Fruit fly (Drosophila melanogaster) whole organism, embryonic: ENCODE measurements around the gene ham.

Source experiments
- Abd-B ChIP-seq: fragments of 200-800 bp; sonication (Bioruptor generic); optimal IDR thresholded peaks from 2 replicates; lab custom pipeline; 2018; ENCODE audit warnings: missing biosample characterization, mild to moderate bottlenecking, missing genetic modification characterization, moderate library complexity
- BtbVII ChIP-seq: fragments of 200-800 bp; sonication (Bioruptor generic); optimal IDR thresholded peaks from 3 replicates; lab custom pipeline; 2017; ENCODE audit warnings: missing biosample characterization, mild to moderate bottlenecking, missing genetic modification characterization
- Bteb2 ChIP-seq: fragments of 200-800 bp; sonication (Bioruptor generic); optimal IDR thresholded peaks from 2 replicates; lab custom pipeline; 2016; ENCODE audit warnings: missing biosample characterization, missing genetic modification characterization
- CG10959 ChIP-seq: fragments of 200-800 bp; sonication (Bioruptor generic); IDR thresholded peaks from 2 replicates; pipeline ENCODE4 v1.3.6; 2022; ENCODE audit warnings: missing biosample characterization, missing genetic modification characterization
- CG11560 ChIP-seq: fragments of 200-800 bp; sonication (Bioruptor generic); IDR thresholded peaks from 3 replicates; pipeline ENCODE4 v1.3.6; 2022; ENCODE audit warnings: missing biosample characterization, missing genetic modification characterization
- CG13775 ChIP-seq: fragments of 200-800 bp; sonication (Bioruptor generic); optimal IDR thresholded peaks from 3 replicates; lab custom pipeline; 2017; ENCODE audit warnings: missing biosample characterization, mild to moderate bottlenecking, missing genetic modification characterization
- CG14965 ChIP-seq: fragments of 200-800 bp; sonication (Bioruptor generic); optimal IDR thresholded peaks from 2 replicates; lab custom pipeline; 2016; ENCODE audit warnings: missing biosample characterization, missing genetic modification characterization, borderline replicate concordance
- CG1602 ChIP-seq: fragments of 200-800 bp; sonication (Bioruptor generic); optimal IDR thresholded peaks from 3 replicates; lab custom pipeline; 2016; ENCODE audit warnings: missing biosample characterization, missing genetic modification characterization
- CG16813 ChIP-seq: fragments of 200-800 bp; sonication (Bioruptor generic); IDR thresholded peaks from 3 replicates; pipeline ENCODE4 v1.3.6; 2022; ENCODE audit warnings: missing biosample characterization, missing genetic modification characterization; ENCODE audit not compliant: partially characterized antibody
- CG17328 ChIP-seq: fragments of 200-800 bp; sonication (Bioruptor generic); IDR thresholded peaks from 2 replicates; pipeline ENCODE4 v1.3.6; 2022; ENCODE audit warnings: missing biosample characterization, missing genetic modification characterization
- CG18599 ChIP-seq: fragments of 200-800 bp; sonication (Bioruptor generic); optimal IDR thresholded peaks from 3 replicates; lab custom pipeline; 2017; ENCODE audit warnings: missing biosample characterization, missing genetic modification characterization, mild to moderate bottlenecking, moderate library complexity, missing genetic modification reagents
- CG2116 ChIP-seq: fragments of 200-800 bp; sonication (Bioruptor generic); optimal IDR thresholded peaks from 3 replicates; lab custom pipeline; 2018; ENCODE audit warnings: missing biosample characterization, mild to moderate bottlenecking, missing genetic modification characterization
- CG2678 ChIP-seq: fragments of 200-800 bp; sonication (Bioruptor generic); optimal IDR thresholded peaks from 3 replicates; lab custom pipeline; 2019; ENCODE audit warnings: missing biosample characterization, mild to moderate bottlenecking, missing genetic modification characterization, moderate library complexity
- CG2712 ChIP-seq: fragments of 200-800 bp; optimal IDR thresholded peaks from 3 replicates; lab custom pipeline; 2019; ENCODE audit warnings: missing biosample characterization, mild to moderate bottlenecking, missing genetic modification characterization, moderate library complexity
- CG42726 ChIP-seq: fragments of 200-800 bp; sonication (Bioruptor generic); IDR thresholded peaks from 2 replicates; pipeline ENCODE4 v1.3.6; 2022; ENCODE audit warnings: missing biosample characterization, missing genetic modification characterization; ENCODE audit not compliant: partially characterized antibody
- CG6175 ChIP-seq: fragments of 200-800 bp; sonication (Bioruptor generic); IDR thresholded peaks from 3 replicates; pipeline ENCODE4 v1.3.6; 2022; ENCODE audit warnings: missing biosample characterization, missing genetic modification characterization
- CG7963 ChIP-seq: fragments of 200-800 bp; sonication (Bioruptor generic); IDR thresholded peaks from 3 replicates; pipeline ENCODE4 v1.3.6; 2022; ENCODE audit warnings: missing biosample characterization, missing genetic modification characterization; ENCODE audit not compliant: partially characterized antibody
- CG7987 ChIP-seq: fragments of 200-800 bp; sonication (Bioruptor generic); optimal IDR thresholded peaks from 2 replicates; lab custom pipeline; 2018; ENCODE audit warnings: missing biosample characterization, mild to moderate bottlenecking, missing genetic modification characterization, moderate library complexity
- CG8924 ChIP-seq: fragments of 200-800 bp; optimal IDR thresholded peaks from 3 replicates; lab custom pipeline; 2019; ENCODE audit warnings: missing biosample characterization, mild to moderate bottlenecking, missing genetic modification characterization, moderate library complexity
- CG9215 ChIP-seq: fragments of 200-800 bp; sonication (Bioruptor generic); IDR thresholded peaks from 2 replicates; pipeline ENCODE4 v1.3.6; 2022; ENCODE audit warnings: missing biosample characterization, missing genetic modification characterization
- CG9437 ChIP-seq: fragments of 200-800 bp; sonication (Bioruptor generic); optimal IDR thresholded peaks from 2 replicates; lab custom pipeline; 2018; ENCODE audit warnings: missing biosample characterization, mild to moderate bottlenecking, missing genetic modification characterization
- CG9876 ChIP-seq: fragments of 200-800 bp; sonication (Bioruptor generic); optimal IDR thresholded peaks from 2 replicates; lab custom pipeline; 2016; ENCODE audit warnings: missing biosample characterization, missing genetic modification characterization
- CHES-1-like ChIP-seq: fragments of 200-800 bp; sonication (Bioruptor generic); optimal IDR thresholded peaks from 2 replicates; lab custom pipeline; 2016; ENCODE audit warnings: missing biosample characterization, missing genetic modification characterization
- D19A ChIP-seq: fragments of 200-800 bp; optimal IDR thresholded peaks from 3 replicates; lab custom pipeline; 2019; ENCODE audit warnings: missing biosample characterization, mild to moderate bottlenecking, missing genetic modification characterization, moderate library complexity
- Dip2 ChIP-seq: fragments of 200-800 bp; sonication (Bioruptor generic); IDR thresholded peaks from 2 replicates; pipeline ENCODE4 v1.3.6; 2022; ENCODE audit warnings: missing biosample characterization, missing genetic modification characterization
- Dp ChIP-seq: fragments of 200-800 bp; sonication (Bioruptor generic); optimal IDR thresholded peaks from 2 replicates; lab custom pipeline; 2018; ENCODE audit warnings: missing biosample characterization, mild to moderate bottlenecking, missing genetic modification characterization, moderate library complexity
- Eip74EF ChIP-seq, 2 experiments: fragments of 200-800 bp in 1 of 2; fragments of >200 bp in 1 of 2; sonication (Bioruptor generic) in 1 of 2; optimal IDR thresholded peaks; 2 replicates each; lab custom pipeline; 2017 to 2019; ENCODE audit warnings: missing biosample characterization in 2 of 2, missing genetic modification characterization in 2 of 2, mild to moderate bottlenecking in 1 of 2, moderate library complexity in 1 of 2
- Hand ChIP-seq: fragments of 200-800 bp; sonication (Bioruptor generic); optimal IDR thresholded peaks from 2 replicates; lab custom pipeline; 2017; ENCODE audit warnings: mild to moderate bottlenecking, missing biosample characterization, missing genetic modification reagents, missing genetic modification characterization
- Hmr ChIP-seq: fragments of 200-800 bp; sonication (Bioruptor generic); optimal IDR thresholded peaks from 3 replicates; lab custom pipeline; 2017; ENCODE audit warnings: mild to moderate bottlenecking, missing biosample characterization, missing genetic modification reagents, missing genetic modification characterization
- Nf-YC ChIP-seq: fragments of 200-800 bp; optimal IDR thresholded peaks from 3 replicates; lab custom pipeline; 2019; ENCODE audit warnings: missing biosample characterization, mild to moderate bottlenecking, missing genetic modification characterization, moderate library complexity
- Ravus ChIP-seq: fragments of 200-800 bp; sonication (Bioruptor generic); IDR thresholded peaks from 2 replicates; pipeline ENCODE4 v1.3.6; 2022; ENCODE audit warnings: missing biosample characterization, missing genetic modification characterization
- Six4 ChIP-seq: fragments of 200-800 bp; sonication (Bioruptor generic); optimal IDR thresholded peaks from 2 replicates; lab custom pipeline; 2016; ENCODE audit warnings: missing biosample characterization, missing genetic modification characterization
- TFAM ChIP-seq: fragments of 200-800 bp; sonication (Bioruptor generic); optimal IDR thresholded peaks from 2 replicates; lab custom pipeline; 2017; ENCODE audit warnings: missing biosample characterization, missing genetic modification characterization, inconsistent platforms
- ap ChIP-seq: fragments of 200-800 bp; sonication (Bioruptor generic); IDR thresholded peaks from 2 replicates; pipeline ENCODE4 v1.3.6; 2022; ENCODE audit warnings: missing biosample characterization, missing genetic modification characterization
- ara ChIP-seq: fragments of 200-800 bp; sonication (Bioruptor generic); IDR thresholded peaks from 2 replicates; pipeline ENCODE4 v1.3.6; 2022; ENCODE audit warnings: missing biosample characterization, missing genetic modification characterization
- bab2 ChIP-seq: fragments of 200-800 bp; sonication (Bioruptor generic); optimal IDR thresholded peaks from 2 replicates; lab custom pipeline; 2016; ENCODE audit warnings: missing biosample characterization, missing genetic modification characterization
- cas ChIP-seq: fragments of 200-800 bp; sonication (Bioruptor generic); IDR thresholded peaks from 2 replicates; pipeline ENCODE4 v1.3.6; 2022; ENCODE audit warnings: missing biosample characterization, missing genetic modification characterization
- dmrt11E ChIP-seq: fragments of 200-800 bp; sonication (Bioruptor generic); optimal IDR thresholded peaks from 3 replicates; lab custom pipeline; 2018; ENCODE audit warnings: missing biosample characterization, mild to moderate bottlenecking, missing genetic modification characterization, moderate library complexity
- dysf ChIP-seq: fragments of 200-800 bp; sonication (Bioruptor generic); IDR thresholded peaks from 3 replicates; pipeline ENCODE4 v1.3.6; 2022; ENCODE audit warnings: missing biosample characterization, missing genetic modification characterization
- en ChIP-seq: fragments of 200-800 bp; sonication (Bioruptor generic); optimal IDR thresholded peaks from 2 replicates; lab custom pipeline; 2016; ENCODE audit warnings: missing biosample characterization, missing genetic modification characterization
- esg ChIP-seq: fragments of 200-800 bp; sonication (Bioruptor generic); conservative IDR thresholded peaks from 2 replicates; pipeline ENCODE4 v1.3.6; 2022; ENCODE audit warnings: missing biosample characterization, missing genetic modification characterization
- fru ChIP-seq: fragments of >200 bp; optimal IDR thresholded peaks from 2 replicates; lab custom pipeline; 2017
- hbn ChIP-seq: fragments of 200-800 bp; sonication (Bioruptor generic); IDR thresholded peaks from 2 replicates; pipeline ENCODE4 v1.3.6; 2022; ENCODE audit warnings: missing biosample characterization, missing genetic modification characterization; ENCODE audit not compliant: partially characterized antibody
- jing ChIP-seq: fragments of 200-800 bp; sonication (Bioruptor generic); optimal IDR thresholded peaks from 2 replicates; lab custom pipeline; 2018; ENCODE audit warnings: missing biosample characterization, mild to moderate bottlenecking, missing genetic modification characterization
- kah ChIP-seq: fragments of 200-800 bp; sonication (Bioruptor generic); optimal IDR thresholded peaks from 2 replicates; lab custom pipeline; 2018; ENCODE audit warnings: missing biosample characterization, mild to moderate bottlenecking, missing genetic modification characterization
- ken ChIP-seq: fragments of 200-800 bp; sonication (Bioruptor generic); IDR thresholded peaks from 3 replicates; pipeline ENCODE4 v1.3.6; 2022; ENCODE audit warnings: missing biosample characterization, missing genetic modification characterization
- repo ChIP-seq: fragments of 200-800 bp; sonication (Bioruptor generic); optimal IDR thresholded peaks from 2 replicates; lab custom pipeline; 2016; ENCODE audit warnings: missing biosample characterization, missing genetic modification characterization
- sd ChIP-seq: fragments of 200-800 bp; sonication (Bioruptor generic); optimal IDR thresholded peaks from 3 replicates; lab custom pipeline; 2018; ENCODE audit warnings: missing biosample characterization, mild to moderate bottlenecking, missing genetic modification characterization, moderate library complexity
- sim ChIP-seq: fragments of 200-800 bp; sonication (Bioruptor generic); IDR thresholded peaks from 2 replicates; pipeline ENCODE4 v1.3.6; 2022; ENCODE audit warnings: missing biosample characterization, missing genetic modification characterization
- sima ChIP-seq: fragments of 200-800 bp; sonication (Bioruptor generic); optimal IDR thresholded peaks from 2 replicates; lab custom pipeline; 2016; ENCODE audit warnings: missing biosample characterization, missing genetic modification characterization
- tgo ChIP-seq: fragments of 200-800 bp; sonication (Bioruptor generic); IDR thresholded peaks from 3 replicates; pipeline ENCODE4 v1.3.6; 2022; ENCODE audit warnings: missing biosample characterization, missing genetic modification characterization
- zfh2 ChIP-seq: fragments of 200-800 bp; sonication (Bioruptor generic); optimal IDR thresholded peaks from 2 replicates; lab custom pipeline; 2016; ENCODE audit warnings: missing biosample characterization, missing genetic modification characterization

The ham gene

dm6 chr2L:18822805-18823204 lies 30.1 kb upstream of the ham start (continued):
- TF ChIP-seq sim (no peak), Dip2 (GFP tag; lab: Robert Waterston, UW) (no peak), Bteb2 (GFP tag; lab: Kevin White, UChicago) (no peak), CG7987 (GFP tag; lab: Kevin White, UChicago) (peak; percentile 91), CG10959 (GFP tag; lab: Robert Waterston, UW) (peak; percentile 41; the same call in 1 of the 2 replicates), Abd-B (GFP tag; lab: Kevin White, UChicago) (no peak), CG42726 (GFP tag; lab: Robert Waterston, UW) (no peak), dysf (GFP tag; lab: Robert Waterston, UW) (no peak; the same call in 2 of the 3 replicates), CHES-1-like (no peak), zfh2 (GFP tag; lab: Kevin White, UChicago) (no peak), CG2116 (no peak), D19A (tag; lab: Kevin White, UChicago) (peak; percentile 32), CG13775 (GFP tag; lab: Kevin White, UChicago) (no peak), Nf-YC (no peak), CG18599 (GFP tag; lab: Kevin White, UChicago) (peak; percentile 72), CG11560 (tag; lab: Robert Waterston, UW) (no peak), hbn (GFP tag; lab: Robert Waterston, UW) (no peak), CG7963 (GFP tag; lab: Robert Waterston, UW) (no peak), Eip74EF (GFP tag; optimal IDR thresholded peaks at IDR 0.05; lab: Kevin White, UChicago) (peak in 1 of 2 experiments; percentile 27), CG9215 (GFP tag; lab: Robert Waterston, UW) (no peak), cas (no peak), Dp (GFP tag; lab: Kevin White, UChicago) (no peak), TFAM (no peak), kah (GFP tag; lab: Kevin White, UChicago) (no peak), en (peak; percentile 2), CG2678 (tag; lab: Kevin White, UChicago) (peak; percentile 54), sd (no peak), CG14965 (GFP tag; lab: Kevin White, UChicago) (no peak), Six4 (peak; percentile 4), CG6175 (GFP tag; lab: Robert Waterston, UW) (no peak), CG9437 (GFP tag; lab: Kevin White, UChicago) (no peak), jing (GFP tag; lab: Kevin White, UChicago) (no peak), Hand (GFP tag; lab: Kevin White, UChicago) (no peak), fru (lab: Kevin White, UChicago) (no peak), CG17328 (peak; percentile 32; the same call in 1 of the 2 replicates), bab2 (GFP tag; lab: Kevin White, UChicago) (peak; percentile 60), esg (no peak), BtbVII (GFP tag; lab: Kevin White, UChicago) (peak; percentile 7), Hmr (GFP tag; lab: Kevin White, UChicago) (no peak), sima (GFP tag; lab: Kevin White, UChicago) (no peak), CG9876 (GFP tag; lab: Kevin White, UChicago) (no peak), ap (GFP tag; lab: Robert Waterston, UW) (no peak), Ravus (GFP tag; lab: Robert Waterston, UW) (no peak), ara (peak; percentile 80), dmrt11E (tag; lab: Kevin White, UChicago) (peak; percentile 61), repo (GFP tag; lab: Kevin White, UChicago) (peak; percentile 31), CG1602 (peak; percentile 24), CG16813 (GFP tag; lab: Robert Waterston, UW) (no peak), CG2712 (tag; lab: Kevin White, UChicago) (peak; percentile 22), ken (GFP tag; lab: Robert Waterston, UW) (no peak), tgo (no peak), CG8924 (tag; lab: Kevin White, UChicago) (peak; percentile 8)
